Worm (Caenorhabditis elegans): Measurements from ENCODE around the gene C48B4.10.
A peak's percentile ranks its signal among the peaks of the same experiment; 100 is the strongest.

The C48B4.10 gene

DNA sequence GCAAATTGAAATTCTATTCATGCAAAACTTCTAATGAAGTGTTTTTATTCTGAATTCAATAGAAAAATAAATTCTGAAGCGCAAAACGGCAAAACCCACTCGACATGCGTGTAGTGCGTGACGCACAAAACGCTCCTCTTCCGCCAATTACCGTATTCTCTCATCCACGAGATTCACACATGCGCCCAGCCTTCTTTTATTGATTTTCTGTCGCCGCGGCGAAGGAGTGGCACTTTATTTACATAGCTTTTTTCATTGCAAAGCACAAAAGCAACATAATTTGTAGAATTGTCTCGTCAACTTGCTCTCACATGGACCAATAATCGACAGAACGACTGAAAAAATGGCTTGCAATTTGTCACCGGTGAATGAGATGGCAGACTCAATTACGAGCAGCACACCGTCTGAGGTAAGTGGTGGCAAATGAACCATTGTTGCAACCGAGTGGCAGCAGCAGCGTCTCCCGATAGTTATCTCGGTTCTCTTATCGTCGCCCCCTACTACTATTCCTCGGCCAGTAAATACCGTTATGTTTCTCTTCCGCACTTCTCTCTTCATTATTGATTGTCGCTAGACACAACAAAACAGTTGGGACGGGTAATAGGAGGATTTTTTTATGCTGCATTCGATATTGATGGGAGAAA is 18.2 kb downstream of the C48B4.10 start, which contains the start of gene unc-16 (continued):
- no peak; the same call in 1 of the 2 replicates for TF ChIP-seq egl-43 (GFP tag; IDR thresholded peaks at IDR 0.05)
- TF ChIP-seq F37D6.2 (tag; optimal IDR thresholded peaks at IDR 0.05) = peak; percentile 77
- no peak for TF ChIP-seq lim-7 (GFP tag; IDR thresholded peaks at IDR 0.05)
- TF ChIP-seq zag-1 (tag; optimal IDR thresholded peaks at IDR 0.05) = no peak
- TF ChIP-seq ctbp-1 (GFP tag; IDR thresholded peaks at IDR 0.05) = peak; percentile 68; the same call in 1 of the 2 replicates
- TF ChIP-seq dpl-1 (GFP tag; optimal IDR thresholded peaks at IDR 0.05) = peak; percentile 76
- TF ChIP-seq pqm-1 (tag; optimal IDR thresholded peaks at IDR 0.05) = peak; percentile 30
- peak; percentile 80 for TF ChIP-seq dve-1 (tag; optimal IDR thresholded peaks at IDR 0.05; ENCODE audit: insufficient read depth)
- TF ChIP-seq duxl-1 (tag; optimal IDR thresholded peaks at IDR 0.05; ENCODE audit: poor library complexity) = peak; percentile 67
- no peak for TF ChIP-seq fos-1 (tag; optimal IDR thresholded peaks at IDR 0.05)
- TF ChIP-seq lsy-2 (tag; optimal IDR thresholded peaks at IDR 0.05) = peak; percentile 98 to 99
- TF ChIP-seq nhr-77 (tag; optimal IDR thresholded peaks at IDR 0.05) = peak; percentile 50
- peak; percentile 45 for TF ChIP-seq nhr-48 (tag; optimal IDR thresholded peaks at IDR 0.05)
- TF ChIP-seq lir-3 (tag; optimal IDR thresholded peaks at IDR 0.05) = no peak
- TF ChIP-seq nhr-237 (tag; optimal IDR thresholded peaks at IDR 0.05) = no peak
- TF ChIP-seq F26F4.8 (GFP tag; conservative IDR thresholded peaks at IDR 0.05) = no peak
- peak; percentile 86 for TF ChIP-seq ama-1 (optimal IDR thresholded peaks at IDR 0.05)
- TF ChIP-seq F49E8.2 (tag; optimal IDR thresholded peaks at IDR 0.05; ENCODE audit: borderline replicate concordance) = no peak
- peak; percentile 98 for TF ChIP-seq aha-1 (tag)
- peak in 1 of 2 experiments; percentile 65 for TF ChIP-seq hif-1 (tag; optimal IDR thresholded peaks at IDR 0.05)
- no peak for TF ChIP-seq ces-1 (GFP tag; optimal IDR thresholded peaks at IDR 0.05)
- TF ChIP-seq ceh-44 (GFP tag; IDR thresholded peaks at IDR 0.05) = peak; percentile 36; the same call in 1 of the 2 replicates
- TF ChIP-seq daf-12 (tag; optimal IDR thresholded peaks at IDR 0.05) = no peak
- peak; percentile 70 for TF ChIP-seq nhr-6 (tag; optimal IDR thresholded peaks at IDR 0.05)
- TF ChIP-seq lin-39 (tag; optimal IDR thresholded peaks at IDR 0.05) = no peak
- peak; percentile 81 for TF ChIP-seq mes-2 (tag; optimal IDR thresholded peaks at IDR 0.05; ENCODE audit: poor library complexity, severe bottlenecking)
- peak; percentile 75 for TF ChIP-seq nhr-25 (tag; optimal IDR thresholded peaks at IDR 0.05; ENCODE audit: borderline replicate concordance, insufficient read depth)
- no peak for TF ChIP-seq zip-2 (tag; optimal IDR thresholded peaks at IDR 0.05)
- no peak for TF ChIP-seq Y105C5A.15 (GFP tag; IDR thresholded peaks at IDR 0.05)
- peak; percentile 91 for TF ChIP-seq rbr-2 (tag; optimal IDR thresholded peaks at IDR 0.05)
- no peak for TF ChIP-seq Y48G9A.11 (GFP tag; IDR thresholded peaks at IDR 0.05)
- TF ChIP-seq ceh-62 (tag; optimal IDR thresholded peaks at IDR 0.05) = no peak
- peak; percentile 82 for TF ChIP-seq T20F7.1 (GFP tag; optimal IDR thresholded peaks at IDR 0.05)
- peak; percentile 20 for TF ChIP-seq F10B5.3 (tag; optimal IDR thresholded peaks at IDR 0.05)
- peak; percentile 90 for TF ChIP-seq lin-38 (GFP tag; IDR thresholded peaks at IDR 0.05)
- TF ChIP-seq F44E2.7 (GFP tag; IDR thresholded peaks at IDR 0.05) = no peak
- TF ChIP-seq madf-9 (GFP tag; conservative IDR thresholded peaks at IDR 0.05) = 0 out of 2 replicates have a peak, but pooled peaks have one; percentile 21
- TF ChIP-seq php-3 (GFP tag; IDR thresholded peaks at IDR 0.05) = no peak
- TF ChIP-seq set-16 (GFP tag; IDR thresholded peaks at IDR 0.05) = 0 out of 2 replicates have a peak, but pooled peaks have one; percentile 16
- TF ChIP-seq daf-16 (GFP tag; optimal IDR thresholded peaks at IDR 0.05) = peak in 1 of 2 experiments; percentile 28
- peak; percentile 79 for TF ChIP-seq daf-16 (tag; optimal IDR thresholded peaks at IDR 0.05)
- no peak for TF ChIP-seq lin-1 (GFP tag; IDR thresholded peaks at IDR 0.05)
- TF ChIP-seq ztf-7 (tag; optimal IDR thresholded peaks at IDR 0.05) = peak; percentile 38
- no peak for TF ChIP-seq nhr-111 (GFP tag; optimal IDR thresholded peaks at IDR 0.05)
- peak; percentile 50; the same call in 1 of the 2 replicates for TF ChIP-seq arid-1 (GFP tag; conservative IDR thresholded peaks at IDR 0.05)
- TF ChIP-seq tra-1 (GFP tag; IDR thresholded peaks at IDR 0.05) = no peak
- no peak for TF ChIP-seq sdz-12 (GFP tag; optimal IDR thresholded peaks at IDR 0.05)
- peak; percentile 59; the same call in 1 of the 2 replicates for TF ChIP-seq pha-4 (GFP tag; IDR thresholded peaks at IDR 0.05)
- peak; percentile 82 for TF ChIP-seq pha-4 (tag; optimal IDR thresholded peaks at IDR 0.05)
- TF ChIP-seq nhr-76 (tag; optimal IDR thresholded peaks at IDR 0.05) = no peak

All from whole organism, L4 larva.